Worm (Caenorhabditis elegans) whole organism, early embryonic: ENCODE results near the gene got-1.2.

Experiments
- B0310.2 ChIP-seq: sonication (generic microtip); optimal IDR thresholded peaks from 2 replicates; lab custom pipeline; 2016; ENCODE audit warnings: mild to moderate bottlenecking, missing genetic modification characterization, missing compliant biosample characterization
- F13C5.2 ChIP-seq: sonication (generic microtip); optimal IDR thresholded peaks from 2 replicates; lab custom pipeline; 2017; ENCODE audit warnings: mild to moderate bottlenecking, missing genetic modification characterization, inconsistent platforms, missing compliant biosample characterization
- aly-1 ChIP-seq: sonication (generic microtip); optimal IDR thresholded peaks from 2 replicates; lab custom pipeline; 2016; ENCODE audit warnings: missing genetic modification characterization, missing compliant biosample characterization
- ama-1 ChIP-seq: fragments of 150-350 bp; optimal IDR thresholded peaks from 2 replicates; lab custom pipeline; 2014
- ceh-13 ChIP-seq: fragments of 200-800 bp; sonication (Bioruptor generic); optimal IDR thresholded peaks from 2 replicates; lab custom pipeline; 2018; ENCODE audit warnings: mild to moderate bottlenecking, missing genetic modification characterization, missing compliant biosample characterization
- ceh-36 ChIP-seq: sonication (generic microtip); optimal IDR thresholded peaks from 2 replicates; lab custom pipeline; 2016; ENCODE audit warnings: missing genetic modification characterization, inconsistent platforms, missing compliant biosample characterization
- ets-7 ChIP-seq: sonication (generic microtip); optimal IDR thresholded peaks from 2 replicates; lab custom pipeline; 2016; ENCODE audit warnings: missing genotype, missing genetic modification characterization, missing compliant biosample characterization
- flt-1 ChIP-seq: fragments of 200-800 bp; sonication (Bioruptor generic); IDR thresholded peaks from 2 replicates; pipeline ENCODE4 v1.3.6; 2022; ENCODE audit warnings: missing genetic modification characterization, missing compliant biosample characterization
- hmbx-1 ChIP-seq: sonication (generic microtip); optimal IDR thresholded peaks from 2 replicates; lab custom pipeline; 2016; ENCODE audit warnings: mild to moderate bottlenecking, missing genetic modification characterization, missing compliant biosample characterization
- hmg-4 ChIP-seq: fragments of 200-800 bp; sonication (Bioruptor generic); optimal IDR thresholded peaks from 2 replicates; lab custom pipeline; 2018; ENCODE audit warnings: mild to moderate bottlenecking, missing genetic modification characterization, missing compliant biosample characterization
- hnd-1 ChIP-seq: sonication (generic microtip); optimal IDR thresholded peaks from 2 replicates; lab custom pipeline; 2016; ENCODE audit warnings: missing genetic modification characterization, missing compliant biosample characterization
- pes-1 ChIP-seq: fragments of 200-800 bp; sonication (Bioruptor generic); IDR thresholded peaks from 2 replicates; pipeline ENCODE4 v1.3.6; 2022; ENCODE audit warnings: missing genetic modification reagents, missing genetic modification characterization, missing compliant biosample characterization
- scrt-1 ChIP-seq: fragments of 200-800 bp; sonication (Bioruptor generic); IDR thresholded peaks from 2 replicates; pipeline ENCODE4 v1.3.6; 2022; ENCODE audit warnings: missing genetic modification characterization, missing compliant biosample characterization
- sea-1 ChIP-seq: fragments of 200-800 bp; sonication (Bioruptor generic); conservative IDR thresholded peaks from 2 replicates; pipeline ENCODE4 v1.3.6; 2022; ENCODE audit warnings: missing genetic modification characterization, missing compliant biosample characterization
- tbx-11 ChIP-seq: fragments of 200-800 bp; sonication (Bioruptor generic); IDR thresholded peaks from 2 replicates; pipeline ENCODE4 v1.3.6; 2022; ENCODE audit warnings: missing genetic modification characterization, missing compliant biosample characterization
- tbx-37 ChIP-seq: fragments of 200-800 bp; sonication (Bioruptor generic); conservative IDR thresholded peaks from 2 replicates; pipeline ENCODE4 v1.3.6; 2022; ENCODE audit warnings: missing genetic modification reagents, missing genetic modification characterization, missing compliant biosample characterization
- tra-4 ChIP-seq: sonication (generic microtip); optimal IDR thresholded peaks from 2 replicates; lab custom pipeline; 2017; ENCODE audit warnings: missing genetic modification characterization, missing compliant biosample characterization

got-1.2 gene

DNA sequence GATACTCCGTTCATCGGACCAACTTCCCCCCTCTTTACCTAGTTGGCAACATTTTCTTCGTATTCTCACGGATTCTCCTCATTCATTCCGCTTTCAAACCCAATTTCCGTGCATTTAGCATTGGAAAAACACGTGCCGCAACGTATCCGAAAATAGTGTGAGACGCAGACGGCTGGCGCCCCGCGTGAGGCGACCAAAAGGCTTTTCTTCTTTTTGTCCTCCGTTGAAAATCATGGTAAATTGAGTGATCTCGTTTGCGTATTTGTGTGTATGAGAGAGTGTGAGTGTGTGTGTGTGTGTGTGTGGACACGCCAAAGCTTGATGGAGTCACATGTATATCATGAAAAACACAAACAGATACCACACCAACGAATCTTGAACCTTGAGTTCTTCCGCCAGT lies 3.9 kb upstream of the got-1.2 start:
- peak; percentile 16 for TF ChIP-seq aly-1 (tag; lab: Kevin White, UChicago)
- peak; percentile 50 for TF ChIP-seq hmg-4 (GFP tag; lab: Kevin White, UChicago)
- TF ChIP-seq ama-1 (lab: Kevin White, UChicago): no peak
- no peak for TF ChIP-seq hnd-1 (tag; lab: Kevin White, UChicago)

DNA sequence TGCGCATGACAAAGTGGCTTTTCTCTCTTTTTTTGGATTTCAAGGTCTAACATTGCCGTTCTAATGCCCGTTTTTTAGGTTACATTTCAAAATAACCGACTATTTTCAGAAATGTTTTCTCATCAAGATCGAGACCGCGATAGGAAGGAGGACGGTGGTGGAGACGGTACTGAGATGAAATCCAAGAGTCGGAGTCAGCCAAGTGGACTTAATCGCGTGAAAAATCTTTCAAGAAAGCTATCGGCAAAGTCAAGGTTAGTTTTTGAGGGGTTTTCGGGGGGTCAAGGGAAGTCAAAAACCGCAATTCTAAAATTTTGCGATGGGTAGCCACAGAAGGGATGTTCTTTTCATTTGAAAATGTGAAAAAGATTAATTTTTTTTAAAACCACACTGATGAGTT lies 3.1 kb upstream of the got-1.2 start, which contains the start of gene aak-2:
Gene aak-2, plus strand, starts transcription at position 110 of the 400 bp plus-strand sequence.
- TF ChIP-seq ceh-13 (GFP tag; lab: Kevin White, UChicago) (no peak), scrt-1 (GFP tag; lab: Robert Waterston, UW) (no peak), hmg-4 (GFP tag; lab: Kevin White, UChicago) (no peak), sea-1 (GFP tag; lab: Robert Waterston, UW) (no peak), tra-4 (tag; lab: Kevin White, UChicago) (no peak), hnd-1 (tag; lab: Kevin White, UChicago) (no peak), hmbx-1 (tag; lab: Kevin White, UChicago) (no peak), B0310.2 (no peak), tbx-37 (GFP tag; lab: Robert Waterston, UW) (no peak), ets-7 (tag; lab: Kevin White, UChicago) (no peak), F13C5.2 (no peak), aly-1 (tag; lab: Kevin White, UChicago) (no peak), tbx-11 (GFP tag; lab: Robert Waterston, UW) (no peak), ceh-36 (tag; lab: Kevin White, UChicago) (no peak), ama-1 (lab: Kevin White, UChicago) (no peak), flt-1 (GFP tag; lab: Robert Waterston, UW) (no peak), pes-1 (GFP tag; lab: Robert Waterston, UW) (no peak)

ce11 chrX:16793470-16793869 lies 544 bp upstream of the got-1.2 start:
- no peak for TF ChIP-seq B0310.2
- no peak for TF ChIP-seq ama-1 (lab: Kevin White, UChicago)
- no peak for TF ChIP-seq pes-1 (GFP tag; lab: Robert Waterston, UW)

DNA sequence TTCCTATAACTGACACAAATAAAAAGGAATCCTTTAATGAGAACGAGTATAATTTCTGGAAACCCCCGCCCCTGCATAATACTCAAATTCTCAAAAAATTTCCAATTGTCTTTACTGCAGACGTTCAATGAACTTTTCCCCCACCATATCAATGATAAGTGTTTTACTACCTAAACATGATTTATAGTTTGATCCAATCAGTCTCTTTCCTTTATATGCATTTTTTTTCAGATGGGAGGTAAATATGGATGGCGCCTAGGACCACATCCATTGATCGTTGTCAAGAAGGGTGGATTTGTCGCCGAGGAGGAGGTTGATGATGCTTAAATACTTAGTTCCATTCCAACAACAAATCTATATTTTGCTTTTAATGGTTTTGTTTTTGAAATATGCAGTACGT lies 5.8 kb downstream of the got-1.2 start:
- TF ChIP-seq scrt-1 (GFP tag; lab: Robert Waterston, UW) (no peak), ceh-36 (tag; lab: Kevin White, UChicago) (no peak), sea-1 (GFP tag; lab: Robert Waterston, UW) (no peak), ets-7 (tag; lab: Kevin White, UChicago) (no peak), ceh-13 (GFP tag; lab: Kevin White, UChicago) (no peak), aly-1 (tag; lab: Kevin White, UChicago) (no peak)

- TF ChIP-seq B0310.2: no peak
- TF ChIP-seq tra-4 (tag; lab: Kevin White, UChicago): no peak
- TF ChIP-seq scrt-1 (GFP tag; lab: Robert Waterston, UW): no peak
- no peak for TF ChIP-seq ama-1 (lab: Kevin White, UChicago)
- no peak for TF ChIP-seq F13C5.2
- TF ChIP-seq ceh-36 (tag; lab: Kevin White, UChicago): no peak
- no peak for TF ChIP-seq hmbx-1 (tag; lab: Kevin White, UChicago)
- TF ChIP-seq hnd-1 (tag; lab: Kevin White, UChicago): no peak
- TF ChIP-seq flt-1 (GFP tag; lab: Robert Waterston, UW): no peak
- TF ChIP-seq tbx-11 (GFP tag; lab: Robert Waterston, UW): no peak
Measured at ce11 chrX:16786021-16786488, 6.9 kb downstream of the got-1.2 start, which contains the start of gene T01C8.2. TSS of gene T01C8.2 (plus strand) at chrX:16786438.

ce11 chrX:16784038-16784437 lies 8.9 kb downstream of the got-1.2 start:
- TF ChIP-seq B0310.2 (no peak), scrt-1 (GFP tag; lab: Robert Waterston, UW) (no peak), ets-7 (tag; lab: Kevin White, UChicago) (no peak), hmbx-1 (tag; lab: Kevin White, UChicago) (no peak), ama-1 (lab: Kevin White, UChicago) (no peak), tbx-37 (GFP tag; lab: Robert Waterston, UW) (no peak), sea-1 (GFP tag; lab: Robert Waterston, UW) (no peak), tra-4 (tag; lab: Kevin White, UChicago) (no peak), hnd-1 (tag; lab: Kevin White, UChicago) (no peak), F13C5.2 (no peak), pes-1 (GFP tag; lab: Robert Waterston, UW) (no peak), aly-1 (tag; lab: Kevin White, UChicago) (no peak), flt-1 (GFP tag; lab: Robert Waterston, UW) (no peak), ceh-13 (GFP tag; lab: Kevin White, UChicago) (no peak)

- no peak for TF ChIP-seq sea-1 (GFP tag; lab: Robert Waterston, UW)
- TF ChIP-seq flt-1 (GFP tag; lab: Robert Waterston, UW): no peak
- no peak for TF ChIP-seq tra-4 (tag; lab: Kevin White, UChicago)
- TF ChIP-seq ceh-13 (GFP tag; lab: Kevin White, UChicago): no peak
- no peak for TF ChIP-seq aly-1 (tag; lab: Kevin White, UChicago)
- TF ChIP-seq hnd-1 (tag; lab: Kevin White, UChicago): no peak
- TF ChIP-seq tbx-11 (GFP tag; lab: Robert Waterston, UW): no peak
- no peak for TF ChIP-seq ama-1 (lab: Kevin White, UChicago)
- no peak for TF ChIP-seq pes-1 (GFP tag; lab: Robert Waterston, UW)
- TF ChIP-seq F13C5.2: no peak
- no peak for TF ChIP-seq ets-7 (tag; lab: Kevin White, UChicago)
- TF ChIP-seq hmbx-1 (tag; lab: Kevin White, UChicago): no peak
- TF ChIP-seq hmg-4 (GFP tag; lab: Kevin White, UChicago): no peak
Measured at ce11 chrX:16782797-16783259, 10.1 kb downstream of the got-1.2 start, which contains the start of gene T01C8.3. TSS of gene T01C8.3 (minus strand) at chrX:16783209.
